Fruit fly (Drosophila melanogaster): ENCODE measurements around the gene Lint-1.

The Lint-1 gene

dm6 chrX:11149201-11149600 lies at the start of gene Lint-1 (continued):
- TF ChIP-seq CG9215 (GFP tag; IDR thresholded peaks at IDR 0.05): no peak
- no peak for TF ChIP-seq Hr3 (GFP tag; optimal IDR thresholded peaks at IDR 0.05)
- TF ChIP-seq dimm (GFP tag; IDR thresholded peaks at IDR 0.05): no peak
- no peak for TF ChIP-seq Stat92E (GFP tag; optimal IDR thresholded peaks at IDR 0.05)
- peak; percentile 39 for TF ChIP-seq ssp (GFP tag; IDR thresholded peaks at IDR 0.05)
- peak; percentile 37 for TF ChIP-seq Scr (GFP tag; IDR thresholded peaks at IDR 0.05; ENCODE audit: partially characterized antibody)
- TF ChIP-seq kni (GFP tag; optimal IDR thresholded peaks at IDR 0.05): no peak
- no peak for TF ChIP-seq Dip3 (GFP tag; optimal IDR thresholded peaks at IDR 0.05)
- peak; percentile 80 for TF ChIP-seq sens (GFP tag)
- TF ChIP-seq CG10267 (tag; optimal IDR thresholded peaks at IDR 0.05): no peak
- TF ChIP-seq schlank (tag; optimal IDR thresholded peaks at IDR 0.05): no peak
- TF ChIP-seq Six4 (GFP tag; optimal IDR thresholded peaks at IDR 0.05): no peak
- 0 out of 2 replicates have a peak, but pooled peaks have one; percentile 45 for TF ChIP-seq NFAT (GFP tag; IDR thresholded peaks at IDR 0.05)
- no peak for TF ChIP-seq cato (GFP tag; optimal IDR thresholded peaks at IDR 0.05; ENCODE audit: borderline replicate concordance)
- TF ChIP-seq CG4820 (GFP tag; optimal IDR thresholded peaks at IDR 0.05): no peak
- TF ChIP-seq CG2678 (tag; optimal IDR thresholded peaks at IDR 0.05): peak; percentile 18
- no peak for TF ChIP-seq CG2202 (tag; optimal IDR thresholded peaks at IDR 0.05)
- no peak for TF ChIP-seq CG12744 (GFP tag; optimal IDR thresholded peaks at IDR 0.05)
- TF ChIP-seq CG2120 (GFP tag; optimal IDR thresholded peaks at IDR 0.05): peak; percentile 51
- TF ChIP-seq nom (GFP tag; optimal IDR thresholded peaks at IDR 0.05): no peak
- no peak for TF ChIP-seq ERR (GFP tag; optimal IDR thresholded peaks at IDR 0.05)
- no peak for TF ChIP-seq luna (GFP tag; optimal IDR thresholded peaks at IDR 0.05)
- peak; percentile 12 for TF ChIP-seq zfh2 (GFP tag; optimal IDR thresholded peaks at IDR 0.05)
- no peak for TF ChIP-seq CG16813 (GFP tag; IDR thresholded peaks at IDR 0.05; ENCODE audit: partially characterized antibody)
- no peak for TF ChIP-seq CG17568 (GFP tag; optimal IDR thresholded peaks at IDR 0.05)
- no peak for TF ChIP-seq abd-A (tag; optimal IDR thresholded peaks at IDR 0.05)
- no peak for TF ChIP-seq fd102C (GFP tag; optimal IDR thresholded peaks at IDR 0.05)
- TF ChIP-seq tap (tag; optimal IDR thresholded peaks at IDR 0.05): no peak
- TF ChIP-seq sqz (GFP tag; optimal IDR thresholded peaks at IDR 0.05): no peak
- peak; percentile 6 for TF ChIP-seq vfl (GFP tag; optimal IDR thresholded peaks at IDR 0.05)
- TF ChIP-seq Hand (GFP tag; optimal IDR thresholded peaks at IDR 0.05): no peak
- no peak for TF ChIP-seq Hr39 (optimal IDR thresholded peaks at IDR 0.05)
- TF ChIP-seq CG17829 (tag; optimal IDR thresholded peaks at IDR 0.05): no peak
- TF ChIP-seq HLH54F (GFP tag; optimal IDR thresholded peaks at IDR 0.05): peak; percentile 23
- TF ChIP-seq Dll (GFP tag; IDR thresholded peaks at IDR 0.05; ENCODE audit: partially characterized antibody): peak; percentile 47; the same call in 2 of the 4 replicates
- no peak for TF ChIP-seq CG12071 (GFP tag; optimal IDR thresholded peaks at IDR 0.05)
- no peak for TF ChIP-seq sd (tag; optimal IDR thresholded peaks at IDR 0.05)
- no peak for TF ChIP-seq CG3163 (GFP tag; optimal IDR thresholded peaks at IDR 0.05)
- no peak for TF ChIP-seq ken (GFP tag; IDR thresholded peaks at IDR 0.05)
- TF ChIP-seq CG7839 (tag; optimal IDR thresholded peaks at IDR 0.05): no peak
- TF ChIP-seq CG1603 (tag; optimal IDR thresholded peaks at IDR 0.05): peak; percentile 94
- no peak for TF ChIP-seq HLHmδ (GFP tag; optimal IDR thresholded peaks at IDR 0.05)
- no peak for TF ChIP-seq CG10366 (GFP tag; IDR thresholded peaks at IDR 0.05)
- TF ChIP-seq CG12236 (GFP tag; optimal IDR thresholded peaks at IDR 0.05): no peak
- TF ChIP-seq ac (GFP tag; optimal IDR thresholded peaks at IDR 0.05): no peak
- TF ChIP-seq Dek (tag; optimal IDR thresholded peaks at IDR 0.05): no peak
- 0 out of 3 replicates have a peak, but pooled peaks have one; percentile 22 for TF ChIP-seq Optix (GFP tag; IDR thresholded peaks at IDR 0.05)
- no peak for TF ChIP-seq GATAe (GFP tag; conservative IDR thresholded peaks at IDR 0.05)
- TF ChIP-seq CG30020 (tag; optimal IDR thresholded peaks at IDR 0.05): peak; percentile 68
- TF ChIP-seq CG16779 (GFP tag; IDR thresholded peaks at IDR 0.05): no peak
- TF ChIP-seq CG7786 (GFP tag; optimal IDR thresholded peaks at IDR 0.05): peak; percentile 23
- no peak for TF ChIP-seq CG43689 (GFP tag; IDR thresholded peaks at IDR 0.05)

Data from whole organism, embryonic.